Fruit fly (Drosophila melanogaster) whole organism, adult: Measurements from ENCODE around the gene CG7781.

Experiments
- CG11617 ChIP-seq: fragments of 200-800 bp; sonication (Bioruptor generic); optimal IDR thresholded peaks from 2 replicates; lab custom pipeline; 2017; ENCODE audit warnings: mild to moderate bottlenecking, missing biosample characterization, missing genetic modification reagents, missing genetic modification characterization
- CG12768 ChIP-seq: fragments of 200-800 bp; sonication (Bioruptor generic); optimal IDR thresholded peaks from 2 replicates; lab custom pipeline; 2017; ENCODE audit warnings: missing biosample characterization, missing genetic modification characterization, mild to moderate bottlenecking, moderate library complexity, missing genetic modification reagents
- CG14711 ChIP-seq: fragments of 200-800 bp; sonication (Bioruptor generic); optimal IDR thresholded peaks from 2 replicates; lab custom pipeline; 2018; ENCODE audit warnings: missing biosample characterization, mild to moderate bottlenecking, missing genetic modification characterization, moderate library complexity
- CG1620 ChIP-seq: fragments of 200-800 bp; sonication (Bioruptor generic); optimal IDR thresholded peaks from 2 replicates; lab custom pipeline; 2016; ENCODE audit warnings: missing biosample characterization, missing genetic modification characterization
- CG33017 ChIP-seq: fragments of 200-800 bp; sonication (Bioruptor generic); optimal IDR thresholded peaks from 2 replicates; lab custom pipeline; 2018; ENCODE audit warnings: missing biosample characterization, mild to moderate bottlenecking, missing genetic modification characterization, moderate library complexity
- CG5204 ChIP-seq: fragments of 200-800 bp; sonication (Bioruptor generic); optimal IDR thresholded peaks from 2 replicates; lab custom pipeline; 2016; ENCODE audit warnings: missing biosample characterization, missing genetic modification characterization
- CG7045 ChIP-seq: fragments of 200-800 bp; sonication (Bioruptor generic); optimal IDR thresholded peaks from 2 replicates; lab custom pipeline; 2017; ENCODE audit warnings: missing biosample characterization, mild to moderate bottlenecking, missing genetic modification characterization
- CG7101 ChIP-seq: fragments of 200-800 bp; sonication (Bioruptor generic); optimal IDR thresholded peaks from 2 replicates; lab custom pipeline; 2018; ENCODE audit warnings: missing biosample characterization, mild to moderate bottlenecking, missing genetic modification characterization, moderate library complexity
- Clk ChIP-seq: fragments of 200-800 bp; sonication (Bioruptor generic); optimal IDR thresholded peaks from 2 replicates; lab custom pipeline; 2017; ENCODE audit warnings: missing biosample characterization, missing genetic modification characterization
- Crg-1 ChIP-seq: fragments of 200-800 bp; sonication (Bioruptor generic); optimal IDR thresholded peaks from 2 replicates; lab custom pipeline; 2016; ENCODE audit warnings: missing biosample characterization, missing genetic modification characterization
- Hr96 ChIP-seq: fragments of 200-800 bp; sonication (Bioruptor generic); optimal IDR thresholded peaks from 2 replicates; lab custom pipeline; 2016; ENCODE audit warnings: missing biosample characterization, missing genetic modification characterization
- Mnt ChIP-seq: fragments of 200-800 bp; sonication (Bioruptor generic); optimal IDR thresholded peaks from 2 replicates; lab custom pipeline; 2016; ENCODE audit warnings: missing biosample characterization, mild to moderate bottlenecking, missing genetic modification characterization
- bab1 ChIP-seq: fragments of 200-800 bp; sonication (Bioruptor generic); optimal IDR thresholded peaks from 3 replicates; lab custom pipeline; 2019; ENCODE audit warnings: missing biosample characterization, mild to moderate bottlenecking, missing genetic modification characterization, moderate library complexity
- cic ChIP-seq: fragments of 200-800 bp; sonication (Bioruptor generic); optimal IDR thresholded peaks from 2 replicates; lab custom pipeline; 2017; ENCODE audit warnings: missing biosample characterization, mild to moderate bottlenecking, missing genetic modification characterization, moderate library complexity
- cnc ChIP-seq, 2 experiments: fragments of >200 bp; optimal IDR thresholded peaks; 2 replicates each; lab custom pipeline; 2017
- kay ChIP-seq: fragments of 200-800 bp; sonication (Bioruptor generic); peaks from one replicate; lab custom pipeline; 2016; ENCODE audit warnings: missing biosample characterization, missing genetic modification characterization, borderline replicate concordance
- ovo ChIP-seq: fragments of 200-800 bp; sonication (Bioruptor generic); optimal IDR thresholded peaks from 2 replicates; lab custom pipeline; 2016; ENCODE audit warnings: missing biosample characterization, missing genetic modification characterization
- pad ChIP-seq: fragments of 200-800 bp; sonication (Bioruptor generic); optimal IDR thresholded peaks from 3 replicates; lab custom pipeline; 2017; ENCODE audit warnings: missing biosample characterization, missing genetic modification characterization, mild to moderate bottlenecking, moderate library complexity, missing genetic modification reagents
- tj ChIP-seq: fragments of 200-800 bp; sonication (Bioruptor generic); optimal IDR thresholded peaks from 3 replicates; lab custom pipeline; 2017; ENCODE audit warnings: missing biosample characterization, mild to moderate bottlenecking, missing genetic modification characterization, moderate library complexity
- toe ChIP-seq: fragments of 200-800 bp; sonication (Bioruptor generic); optimal IDR thresholded peaks from 2 replicates; lab custom pipeline; 2016; ENCODE audit warnings: missing biosample characterization, missing genetic modification characterization

Gene CG7781

dm6 chr2L:8311091-8311490 lies 14.1 kb downstream of the CG7781 start, which contains the start of the genes CG7810 and CG7806:
CG7810 (minus strand) TSS chr2L:8311195.
CG7806 (plus strand) TSS chr2L:8311399.
- TF ChIP-seq CG11617 (GFP tag; lab: Kevin White, UChicago) (peak; percentile 93), CG1620 (GFP tag; lab: Kevin White, UChicago) (peak; percentile 80), ovo (GFP tag; lab: Kevin White, UChicago) (peak; percentile 52), CG12768 (GFP tag; lab: Kevin White, UChicago) (peak; percentile 86), CG7045 (GFP tag; lab: Kevin White, UChicago) (peak; percentile 83), cic (peak; percentile 75), kay (GFP tag; lab: Kevin White, UChicago) (no peak), Clk (GFP tag; lab: Kevin White, UChicago) (peak; percentile 48), pad (peak; percentile 43), Hr96 (GFP tag; lab: Kevin White, UChicago) (no peak), tj (GFP tag; lab: Kevin White, UChicago) (peak; percentile 71), CG33017 (tag; lab: Kevin White, UChicago) (peak; percentile 92), toe (no peak), bab1 (peak; percentile 91), CG14711 (tag; lab: Kevin White, UChicago) (peak; percentile 98), cnc (optimal IDR thresholded peaks at IDR 0.05; lab: Kevin White, UChicago) (no peak), CG5204 (GFP tag; lab: Kevin White, UChicago) (no peak), Mnt (GFP tag; lab: Kevin White, UChicago) (peak; percentile 78), CG7101 (tag; lab: Kevin White, UChicago) (peak; percentile 92), Crg-1 (peak; percentile 78)

dm6 chr2L:8307817-8308551 lies 17.2 kb downstream of the CG7781 start, which contains the start of the genes Ostgamma and Mettl14:
Ostgamma (minus strand) TSS chr2L:8308192.
Mettl14 (plus strand) TSS chr2L:8308427.
- TF ChIP-seq ovo (GFP tag; lab: Kevin White, UChicago) (no peak), CG14711 (tag; lab: Kevin White, UChicago) (peak; percentile 64), Clk (GFP tag; lab: Kevin White, UChicago) (no peak), CG12768 (GFP tag; lab: Kevin White, UChicago) (no peak), CG11617 (GFP tag; lab: Kevin White, UChicago) (peak; percentile 20), bab1 (peak; percentile 41), pad (no peak), Crg-1 (no peak), CG7045 (GFP tag; lab: Kevin White, UChicago) (no peak), CG5204 (GFP tag; lab: Kevin White, UChicago) (no peak), CG33017 (tag; lab: Kevin White, UChicago) (no peak), tj (GFP tag; lab: Kevin White, UChicago) (no peak), CG7101 (tag; lab: Kevin White, UChicago) (peak; percentile 39), Hr96 (GFP tag; lab: Kevin White, UChicago) (no peak), cnc (optimal IDR thresholded peaks at IDR 0.05; lab: Kevin White, UChicago) (no peak), CG1620 (GFP tag; lab: Kevin White, UChicago) (no peak), Mnt (GFP tag; lab: Kevin White, UChicago) (peak; percentile 40)

- TF ChIP-seq Crg-1: no peak
- no peak for TF ChIP-seq Hr96 (GFP tag; lab: Kevin White, UChicago)
Observed at dm6 chr2L:8305409-8305808, 19.8 kb downstream of the CG7781 start, which contains the start of gene CG7840. CG7840 (plus strand) TSS chr2L:8305586.

dm6 chr2L:8304635-8305034 lies 20.6 kb downstream of the CG7781 start:
- TF ChIP-seq CG33017 (tag; lab: Kevin White, UChicago): no peak
- no peak for TF ChIP-seq pad
- TF ChIP-seq cic: no peak

- TF ChIP-seq kay (GFP tag; lab: Kevin White, UChicago): no peak
- TF ChIP-seq bab1: peak; percentile 7
- peak; percentile 97 for TF ChIP-seq CG14711 (tag; lab: Kevin White, UChicago)
Observed at dm6 chr2L:8302766-8303479, 22.3 kb downstream of the CG7781 start, which contains the start of the genes wol and Scgalpha. wol (minus strand) TSS chr2L:8302985. Scgalpha (plus strand) TSS chr2L:8303429.

dm6 chr2L:8300220-8301167 lies 24.7 kb downstream of the CG7781 start, which contains the start of gene Btk:
Btk (minus strand) TSS chr2L:8301079.
- no peak for TF ChIP-seq CG7045 (GFP tag; lab: Kevin White, UChicago)
- no peak for TF ChIP-seq cnc (optimal IDR thresholded peaks at IDR 0.05; lab: Kevin White, UChicago)
- peak; percentile 1 for TF ChIP-seq bab1
- no peak for TF ChIP-seq CG7101 (tag; lab: Kevin White, UChicago)
- TF ChIP-seq CG14711 (tag; lab: Kevin White, UChicago): no peak
- no peak for TF ChIP-seq kay (GFP tag; lab: Kevin White, UChicago)
- peak; percentile 47 for TF ChIP-seq ovo (GFP tag; lab: Kevin White, UChicago)
- TF ChIP-seq CG1620 (GFP tag; lab: Kevin White, UChicago): no peak
- no peak for TF ChIP-seq toe
- no peak for TF ChIP-seq Clk (GFP tag; lab: Kevin White, UChicago)
- TF ChIP-seq CG5204 (GFP tag; lab: Kevin White, UChicago): no peak
- peak; percentile 54 for TF ChIP-seq CG12768 (GFP tag; lab: Kevin White, UChicago)
- TF ChIP-seq Hr96 (GFP tag; lab: Kevin White, UChicago): no peak
- TF ChIP-seq CG33017 (tag; lab: Kevin White, UChicago): no peak
- TF ChIP-seq tj (GFP tag; lab: Kevin White, UChicago): peak; percentile 91
- TF ChIP-seq Mnt (GFP tag; lab: Kevin White, UChicago): no peak
- peak; percentile 48 for TF ChIP-seq cic
- TF ChIP-seq pad: peak; percentile 94
- no peak for TF ChIP-seq CG11617 (GFP tag; lab: Kevin White, UChicago)
- no peak for TF ChIP-seq Crg-1
